Fruit fly (Drosophila melanogaster): ENCODE results near the gene CG31730.

The CG31730 gene

dm6 chr2L:13268040-13268652, 8.6 kb upstream of the CG31730 start:
- TF ChIP-seq Ets98B (GFP tag; IDR thresholded peaks at IDR 0.05) (no peak), CG8159 (tag; optimal IDR thresholded peaks at IDR 0.05) (peak; percentile 76), fd96Ca (GFP tag; IDR thresholded peaks at IDR 0.05) (no peak), Pif1A (GFP tag; optimal IDR thresholded peaks at IDR 0.05) (peak; percentile 7), Pif1B (GFP tag; optimal IDR thresholded peaks at IDR 0.05) (peak; percentile 33), CG12605 (GFP tag; IDR thresholded peaks at IDR 0.05) (peak; percentile 21; the same call in 1 of the 2 replicates), CG14655 (GFP tag; optimal IDR thresholded peaks at IDR 0.05) (peak; percentile 71), EcR (GFP tag; optimal IDR thresholded peaks at IDR 0.05) (peak; percentile 74), CG9948 (tag; optimal IDR thresholded peaks at IDR 0.05) (peak; percentile 65), CG8301 (tag; optimal IDR thresholded peaks at IDR 0.05) (peak; percentile 52), Snoo (tag; optimal IDR thresholded peaks at IDR 0.05) (no peak), CG17806 (tag; optimal IDR thresholded peaks at IDR 0.05) (peak; percentile 58), CG15710 (tag; optimal IDR thresholded peaks at IDR 0.05) (peak; percentile 46), rn (GFP tag; IDR thresholded peaks at IDR 0.05) (no peak), D1 (tag; optimal IDR thresholded peaks at IDR 0.05) (peak; percentile 60), CG34367 (tag; optimal IDR thresholded peaks at IDR 0.05) (peak; percentile 12), CG4496 (GFP tag; IDR thresholded peaks at IDR 0.05) (peak; percentile 42; the same call in 1 of the 3 replicates), CG10348 (GFP tag; IDR thresholded peaks at IDR 0.05) (no peak), CG32121 (GFP tag; IDR thresholded peaks at IDR 0.05) (no peak), gl (tag; optimal IDR thresholded peaks at IDR 0.05) (no peak), CG13204 (GFP tag; optimal IDR thresholded peaks at IDR 0.05) (no peak)

dm6 chr2L:13266627-13267026, 7.1 kb upstream of the CG31730 start:
- TF ChIP-seq rn (GFP tag; IDR thresholded peaks at IDR 0.05) (no peak), CG17806 (tag; optimal IDR thresholded peaks at IDR 0.05) (no peak), CG10348 (GFP tag; IDR thresholded peaks at IDR 0.05) (no peak), CG8159 (tag; optimal IDR thresholded peaks at IDR 0.05) (no peak), CG15710 (tag; optimal IDR thresholded peaks at IDR 0.05) (no peak), CG9948 (tag; optimal IDR thresholded peaks at IDR 0.05) (no peak), EcR (GFP tag; optimal IDR thresholded peaks at IDR 0.05) (peak; percentile 21), Pif1B (GFP tag; optimal IDR thresholded peaks at IDR 0.05) (no peak), fd96Ca (GFP tag; IDR thresholded peaks at IDR 0.05) (no peak), CG34367 (tag; optimal IDR thresholded peaks at IDR 0.05) (no peak), CG12605 (GFP tag; IDR thresholded peaks at IDR 0.05) (no peak), CG14655 (GFP tag; optimal IDR thresholded peaks at IDR 0.05) (peak; percentile 11), CG32121 (GFP tag; IDR thresholded peaks at IDR 0.05) (no peak), gl (tag; optimal IDR thresholded peaks at IDR 0.05) (no peak), CG4496 (GFP tag; IDR thresholded peaks at IDR 0.05) (0 out of 3 replicates have a peak, but pooled peaks have one; percentile 7), CG13204 (GFP tag; optimal IDR thresholded peaks at IDR 0.05) (peak; percentile 49), D1 (tag; optimal IDR thresholded peaks at IDR 0.05) (no peak), CG8301 (tag; optimal IDR thresholded peaks at IDR 0.05) (no peak), Ets98B (GFP tag; IDR thresholded peaks at IDR 0.05) (no peak)

dm6 chr2L:13265776-13266175, 6.2 kb upstream of the CG31730 start, which contains the start of gene CG31848:
Gene CG31848, minus strand, starts transcription at chr2L:13265876.
- TF ChIP-seq Pif1A (GFP tag; optimal IDR thresholded peaks at IDR 0.05) = no peak
- no peak for TF ChIP-seq CG17806 (tag; optimal IDR thresholded peaks at IDR 0.05)
- no peak for TF ChIP-seq CG9948 (tag; optimal IDR thresholded peaks at IDR 0.05)
- TF ChIP-seq fd96Ca (GFP tag; IDR thresholded peaks at IDR 0.05) = no peak
- no peak for TF ChIP-seq D1 (tag; optimal IDR thresholded peaks at IDR 0.05)
- TF ChIP-seq CG14655 (GFP tag; optimal IDR thresholded peaks at IDR 0.05) = no peak
- no peak for TF ChIP-seq CG4496 (GFP tag; IDR thresholded peaks at IDR 0.05)
- no peak for TF ChIP-seq CG8159 (tag; optimal IDR thresholded peaks at IDR 0.05)
- TF ChIP-seq Ets98B (GFP tag; IDR thresholded peaks at IDR 0.05) = no peak
- TF ChIP-seq rn (GFP tag; IDR thresholded peaks at IDR 0.05) = no peak
- TF ChIP-seq CG15710 (tag; optimal IDR thresholded peaks at IDR 0.05) = no peak
- TF ChIP-seq CG32121 (GFP tag; IDR thresholded peaks at IDR 0.05) = no peak
- no peak for TF ChIP-seq gl (tag; optimal IDR thresholded peaks at IDR 0.05)
- no peak for TF ChIP-seq CG13204 (GFP tag; optimal IDR thresholded peaks at IDR 0.05)
- TF ChIP-seq CG34367 (tag; optimal IDR thresholded peaks at IDR 0.05) = no peak
- no peak for TF ChIP-seq CG10348 (GFP tag; IDR thresholded peaks at IDR 0.05)
- no peak for TF ChIP-seq EcR (GFP tag; optimal IDR thresholded peaks at IDR 0.05)
- no peak for TF ChIP-seq Snoo (tag; optimal IDR thresholded peaks at IDR 0.05)
- no peak for TF ChIP-seq CG12605 (GFP tag; IDR thresholded peaks at IDR 0.05)

dm6 chr2L:13260740-13261139, 1.2 kb upstream of the CG31730 start, which contains the start of gene CG44085:
Gene CG44085, plus strand, starts transcription at chr2L:13261008.
- no peak for TF ChIP-seq CG14655 (GFP tag; optimal IDR thresholded peaks at IDR 0.05)

dm6 chr2L:13258702-13259101, 841 bp downstream of the CG31730 start:
- 0 out of 3 replicates have a peak, but pooled peaks have one; percentile 50 for TF ChIP-seq fd96Ca (GFP tag; IDR thresholded peaks at IDR 0.05)
- peak; percentile 60 for TF ChIP-seq CG8301 (tag; optimal IDR thresholded peaks at IDR 0.05)
- TF ChIP-seq D1 (tag; optimal IDR thresholded peaks at IDR 0.05) = no peak
- TF ChIP-seq CG8159 (tag; optimal IDR thresholded peaks at IDR 0.05) = peak; percentile 72
- peak; percentile 26 for TF ChIP-seq Pif1B (GFP tag; optimal IDR thresholded peaks at IDR 0.05)
- no peak for TF ChIP-seq rn (GFP tag; IDR thresholded peaks at IDR 0.05)
- TF ChIP-seq CG32121 (GFP tag; IDR thresholded peaks at IDR 0.05) = peak; percentile 53
- peak; percentile 67 for TF ChIP-seq CG14655 (GFP tag; optimal IDR thresholded peaks at IDR 0.05)
- peak; percentile 70 for TF ChIP-seq Ets98B (GFP tag; IDR thresholded peaks at IDR 0.05)
- no peak for TF ChIP-seq CG12605 (GFP tag; IDR thresholded peaks at IDR 0.05)
- TF ChIP-seq CG4496 (GFP tag; IDR thresholded peaks at IDR 0.05) = peak; percentile 72
- peak; percentile 26 for TF ChIP-seq Pif1A (GFP tag; optimal IDR thresholded peaks at IDR 0.05)

dm6 chr2L:13257177-13257576, 2.4 kb downstream of the CG31730 start, which contains the start of gene Naa20B:
Gene Naa20B, plus strand, starts transcription at chr2L:13257477.
- no peak for TF ChIP-seq Snoo (tag; optimal IDR thresholded peaks at IDR 0.05)
- TF ChIP-seq fd96Ca (GFP tag; IDR thresholded peaks at IDR 0.05) = no peak
- no peak for TF ChIP-seq CG32121 (GFP tag; IDR thresholded peaks at IDR 0.05)
- no peak for TF ChIP-seq D1 (tag; optimal IDR thresholded peaks at IDR 0.05)
- TF ChIP-seq CG12605 (GFP tag; IDR thresholded peaks at IDR 0.05) = no peak
- no peak for TF ChIP-seq Pif1A (GFP tag; optimal IDR thresholded peaks at IDR 0.05)
- TF ChIP-seq CG15710 (tag; optimal IDR thresholded peaks at IDR 0.05) = no peak
- no peak for TF ChIP-seq CG10348 (GFP tag; IDR thresholded peaks at IDR 0.05)
- TF ChIP-seq rn (GFP tag; IDR thresholded peaks at IDR 0.05) = no peak
- TF ChIP-seq Ets98B (GFP tag; IDR thresholded peaks at IDR 0.05) = no peak
- TF ChIP-seq EcR (GFP tag; optimal IDR thresholded peaks at IDR 0.05) = no peak
- TF ChIP-seq CG34367 (tag; optimal IDR thresholded peaks at IDR 0.05) = no peak
- no peak for TF ChIP-seq CG14655 (GFP tag; optimal IDR thresholded peaks at IDR 0.05)
- TF ChIP-seq CG13204 (GFP tag; optimal IDR thresholded peaks at IDR 0.05) = no peak
- TF ChIP-seq CG8301 (tag; optimal IDR thresholded peaks at IDR 0.05) = no peak
- no peak for TF ChIP-seq gl (tag; optimal IDR thresholded peaks at IDR 0.05)
- no peak for TF ChIP-seq Pif1B (GFP tag; optimal IDR thresholded peaks at IDR 0.05)
- no peak for TF ChIP-seq CG4496 (GFP tag; IDR thresholded peaks at IDR 0.05)
